Fruit fly (Drosophila melanogaster): ENCODE measurements around the gene Arp6.
A peak's percentile ranks its signal among the peaks of the same experiment; 100 is the strongest.

Arp6 gene

DNA sequence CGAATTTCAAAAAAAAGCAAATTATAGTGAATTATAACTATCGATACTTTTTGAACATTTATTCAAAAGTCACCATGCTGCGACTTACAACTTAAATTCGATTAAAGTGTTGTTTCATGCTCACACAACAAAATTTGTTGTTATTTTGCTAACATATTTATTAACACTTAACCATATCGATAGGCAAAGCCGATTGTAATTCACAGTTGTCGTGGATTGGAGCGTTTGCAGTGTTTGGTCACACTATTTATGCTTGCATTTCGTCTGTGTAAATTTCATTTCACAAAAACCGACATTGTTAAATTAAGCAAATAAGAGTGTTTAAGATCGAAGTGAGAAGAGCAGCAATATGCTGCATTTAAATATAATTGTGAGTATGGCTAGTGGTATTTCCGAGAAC, 24.5 kb downstream of the Arp6 start, which contains the start of gene HUWE1:
HUWE1 (plus strand) TSS at position 220 of the 400 bp plus-strand sequence.
- TF ChIP-seq CG11617 (GFP tag; optimal IDR thresholded peaks at IDR 0.05) (peak; percentile 60), CG5204 (GFP tag; optimal IDR thresholded peaks at IDR 0.05) (no peak), CG1620 (GFP tag; optimal IDR thresholded peaks at IDR 0.05) (peak; percentile 48), CG7101 (tag; optimal IDR thresholded peaks at IDR 0.05) (peak; percentile 63), pad (GFP tag; optimal IDR thresholded peaks at IDR 0.05) (peak; percentile 36), ovo (GFP tag; optimal IDR thresholded peaks at IDR 0.05) (no peak), bab1 (GFP tag; optimal IDR thresholded peaks at IDR 0.05) (peak; percentile 59), CG14711 (tag; optimal IDR thresholded peaks at IDR 0.05) (peak; percentile 22), CG7045 (GFP tag; optimal IDR thresholded peaks at IDR 0.05) (no peak), tj (GFP tag; optimal IDR thresholded peaks at IDR 0.05) (peak; percentile 13), Mnt (GFP tag; optimal IDR thresholded peaks at IDR 0.05) (peak; percentile 73)

- TF ChIP-seq Mnt (GFP tag; optimal IDR thresholded peaks at IDR 0.05) (peak; percentile 14), cnc (optimal IDR thresholded peaks at IDR 0.05) (no peak)
Observed at dm6 chrX:15710751-15711179, 26.2 kb downstream of the Arp6 start.

DNA sequence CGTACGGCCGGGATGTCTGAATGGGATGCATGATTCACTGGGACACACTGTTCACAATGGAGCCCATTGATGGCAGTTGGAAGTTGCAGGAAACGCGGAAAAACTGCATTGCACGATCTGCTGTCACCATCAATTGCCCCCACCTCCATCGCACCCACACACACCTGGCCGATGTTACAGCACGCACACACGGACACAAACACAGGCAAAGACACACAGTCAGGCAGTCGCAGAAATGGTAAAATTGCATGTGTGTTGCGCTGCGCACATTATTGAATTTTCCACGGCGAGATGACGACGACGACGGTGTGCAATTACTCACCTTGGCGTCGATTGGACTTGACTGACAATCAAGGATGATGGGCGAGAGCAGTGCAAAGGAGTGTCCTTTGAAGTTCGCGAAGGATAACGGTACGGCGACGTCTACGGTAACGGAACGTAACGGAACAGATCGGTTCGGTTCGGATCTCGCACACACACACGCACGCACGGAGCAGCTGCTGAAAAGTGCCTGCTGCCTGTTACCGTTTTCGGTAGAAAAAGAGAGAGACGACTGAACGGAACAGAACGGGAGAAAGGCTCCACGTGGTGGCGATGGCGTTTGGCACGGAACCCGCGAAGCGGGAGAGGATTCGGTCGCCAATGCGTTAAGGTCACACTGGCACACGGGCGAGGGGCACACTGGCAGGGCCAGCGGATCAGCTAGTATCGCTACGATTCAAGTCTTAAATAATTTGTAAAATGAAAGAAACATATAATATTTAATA, 26.8 kb downstream of the Arp6 start, which contains the start of the genes CG9281 and CG15601:
CG9281 (minus strand) TSS at position 556 of the 767 bp plus-strand sequence.
CG15601 (plus strand) TSS at position 664 of the 767 bp plus-strand sequence.
- TF ChIP-seq cic (GFP tag; optimal IDR thresholded peaks at IDR 0.05): peak; percentile 43
- TF ChIP-seq CG7045 (GFP tag; optimal IDR thresholded peaks at IDR 0.05): no peak
- TF ChIP-seq CG33017 (tag; optimal IDR thresholded peaks at IDR 0.05): no peak
- TF ChIP-seq pad (GFP tag; optimal IDR thresholded peaks at IDR 0.05): peak; percentile 41
- TF ChIP-seq Hr96 (GFP tag; optimal IDR thresholded peaks at IDR 0.05): no peak
- no peak for TF ChIP-seq Clk (GFP tag; optimal IDR thresholded peaks at IDR 0.05)
- TF ChIP-seq kay (GFP tag; ENCODE audit: borderline replicate concordance): no peak
- TF ChIP-seq Crg-1 (GFP tag; optimal IDR thresholded peaks at IDR 0.05): no peak
- TF ChIP-seq toe (GFP tag; optimal IDR thresholded peaks at IDR 0.05): no peak
- TF ChIP-seq CG7101 (tag; optimal IDR thresholded peaks at IDR 0.05): no peak
- no peak for TF ChIP-seq CG14711 (tag; optimal IDR thresholded peaks at IDR 0.05)
- TF ChIP-seq tj (GFP tag; optimal IDR thresholded peaks at IDR 0.05): peak; percentile 83
- TF ChIP-seq ovo (GFP tag; optimal IDR thresholded peaks at IDR 0.05): peak; percentile 99
- peak; percentile 99 for TF ChIP-seq Mnt (GFP tag; optimal IDR thresholded peaks at IDR 0.05)
- TF ChIP-seq cnc (optimal IDR thresholded peaks at IDR 0.05): no peak
- TF ChIP-seq CG5204 (GFP tag; optimal IDR thresholded peaks at IDR 0.05): no peak
- no peak for TF ChIP-seq CG12768 (GFP tag; optimal IDR thresholded peaks at IDR 0.05)
- TF ChIP-seq bab1 (GFP tag; optimal IDR thresholded peaks at IDR 0.05): no peak
- peak; percentile 16 for TF ChIP-seq CG11617 (GFP tag; optimal IDR thresholded peaks at IDR 0.05)
- TF ChIP-seq CG1620 (GFP tag; optimal IDR thresholded peaks at IDR 0.05): no peak

DNA sequence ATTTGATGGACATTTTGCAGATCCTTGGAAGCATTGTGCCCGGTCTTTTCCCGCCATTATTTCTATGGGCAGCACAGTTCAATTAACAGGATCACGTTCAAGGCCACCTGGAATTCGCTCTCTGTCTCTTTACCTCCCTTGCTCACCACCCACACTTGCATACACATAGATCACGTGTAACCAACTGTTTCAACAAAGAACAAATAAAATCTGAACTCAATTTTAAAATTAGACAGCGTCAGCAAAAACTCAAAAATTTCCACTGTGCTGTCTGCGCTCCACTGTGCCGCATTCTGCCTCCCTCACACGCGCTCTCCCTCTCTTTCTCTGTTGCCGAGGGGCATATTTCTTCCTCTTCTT, 27.3 kb downstream of the Arp6 start:
- no peak for TF ChIP-seq toe (GFP tag; optimal IDR thresholded peaks at IDR 0.05)
- TF ChIP-seq tj (GFP tag; optimal IDR thresholded peaks at IDR 0.05): peak; percentile 90

dm6 chrX:15703720-15704206, 33.2 kb downstream of the Arp6 start, which contains the start of the genes Pis and Hap40:
Gene Pis (minus strand): TSS chrX:15703770.
Gene Hap40 (plus strand): TSS chrX:15704125.
- TF ChIP-seq CG14711 (tag; optimal IDR thresholded peaks at IDR 0.05) (peak; percentile 60), cic (GFP tag; optimal IDR thresholded peaks at IDR 0.05) (no peak), CG11617 (GFP tag; optimal IDR thresholded peaks at IDR 0.05) (peak; percentile 66), Hr96 (GFP tag; optimal IDR thresholded peaks at IDR 0.05) (no peak), ovo (GFP tag; optimal IDR thresholded peaks at IDR 0.05) (no peak), toe (GFP tag; optimal IDR thresholded peaks at IDR 0.05) (peak; percentile 72), CG12768 (GFP tag; optimal IDR thresholded peaks at IDR 0.05) (peak; percentile 10), bab1 (GFP tag; optimal IDR thresholded peaks at IDR 0.05) (peak; percentile 55), tj (GFP tag; optimal IDR thresholded peaks at IDR 0.05) (peak; percentile 47), cnc (optimal IDR thresholded peaks at IDR 0.05) (no peak), CG33017 (tag; optimal IDR thresholded peaks at IDR 0.05) (no peak), CG7101 (tag; optimal IDR thresholded peaks at IDR 0.05) (peak; percentile 73), Mnt (GFP tag; optimal IDR thresholded peaks at IDR 0.05) (peak; percentile 71), CG1620 (GFP tag; optimal IDR thresholded peaks at IDR 0.05) (peak; percentile 70), CG7045 (GFP tag; optimal IDR thresholded peaks at IDR 0.05) (peak; percentile 53), pad (GFP tag; optimal IDR thresholded peaks at IDR 0.05) (peak; percentile 58), Clk (GFP tag; optimal IDR thresholded peaks at IDR 0.05) (no peak), kay (GFP tag; ENCODE audit: borderline replicate concordance) (no peak), Crg-1 (GFP tag; optimal IDR thresholded peaks at IDR 0.05) (peak; percentile 61)

DNA sequence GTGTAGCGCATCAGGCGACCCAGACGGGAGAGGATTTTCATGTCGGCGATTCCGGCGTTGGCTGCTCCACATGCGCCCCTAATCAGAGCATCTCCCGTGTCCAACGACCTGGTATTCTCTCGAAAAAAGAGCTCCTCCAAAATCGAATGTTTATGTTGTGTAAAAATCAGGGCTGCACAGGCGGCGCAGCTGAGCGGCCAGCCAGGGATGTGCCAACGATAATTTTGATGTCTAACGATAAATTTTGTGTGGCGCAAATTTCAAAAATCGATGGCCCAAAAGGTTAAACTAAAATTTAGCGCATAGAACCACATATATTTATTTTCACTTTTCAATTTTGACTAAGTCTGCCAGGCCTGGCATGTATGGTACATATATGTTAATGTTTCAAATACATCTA, 35.9 kb downstream of the Arp6 start, which contains the start of gene CG9240:
CG9240 (minus strand) TSS at position 213 of the 400 bp plus-strand sequence.
- peak; percentile 1 for TF ChIP-seq CG14711 (tag; optimal IDR thresholded peaks at IDR 0.05)
- TF ChIP-seq bab1 (GFP tag; optimal IDR thresholded peaks at IDR 0.05): peak; percentile 64
- no peak for TF ChIP-seq CG12768 (GFP tag; optimal IDR thresholded peaks at IDR 0.05)
- peak; percentile 13 for TF ChIP-seq Mnt (GFP tag; optimal IDR thresholded peaks at IDR 0.05)
